Fruit fly (Drosophila melanogaster) whole organism, adult: ENCODE measurements around the gene Sfp24Bb.

Source experiments
- CG11617 ChIP-seq: fragments of 200-800 bp; sonication (Bioruptor generic); optimal IDR thresholded peaks from 2 replicates; lab custom pipeline; 2017; ENCODE audit warnings: mild to moderate bottlenecking, missing biosample characterization, missing genetic modification reagents, missing genetic modification characterization
- CG14711 ChIP-seq: fragments of 200-800 bp; sonication (Bioruptor generic); optimal IDR thresholded peaks from 2 replicates; lab custom pipeline; 2018; ENCODE audit warnings: missing biosample characterization, mild to moderate bottlenecking, missing genetic modification characterization, moderate library complexity
- CG33017 ChIP-seq: fragments of 200-800 bp; sonication (Bioruptor generic); optimal IDR thresholded peaks from 2 replicates; lab custom pipeline; 2018; ENCODE audit warnings: missing biosample characterization, mild to moderate bottlenecking, missing genetic modification characterization, moderate library complexity
- CG5204 ChIP-seq: fragments of 200-800 bp; sonication (Bioruptor generic); optimal IDR thresholded peaks from 2 replicates; lab custom pipeline; 2016; ENCODE audit warnings: missing biosample characterization, missing genetic modification characterization
- CG7045 ChIP-seq: fragments of 200-800 bp; sonication (Bioruptor generic); optimal IDR thresholded peaks from 2 replicates; lab custom pipeline; 2017; ENCODE audit warnings: missing biosample characterization, mild to moderate bottlenecking, missing genetic modification characterization
- Clk ChIP-seq: fragments of 200-800 bp; sonication (Bioruptor generic); optimal IDR thresholded peaks from 2 replicates; lab custom pipeline; 2017; ENCODE audit warnings: missing biosample characterization, missing genetic modification characterization
- Crg-1 ChIP-seq: fragments of 200-800 bp; sonication (Bioruptor generic); optimal IDR thresholded peaks from 2 replicates; lab custom pipeline; 2016; ENCODE audit warnings: missing biosample characterization, missing genetic modification characterization
- Hr96 ChIP-seq: fragments of 200-800 bp; sonication (Bioruptor generic); optimal IDR thresholded peaks from 2 replicates; lab custom pipeline; 2016; ENCODE audit warnings: missing biosample characterization, missing genetic modification characterization
- Mnt ChIP-seq: fragments of 200-800 bp; sonication (Bioruptor generic); optimal IDR thresholded peaks from 2 replicates; lab custom pipeline; 2016; ENCODE audit warnings: missing biosample characterization, mild to moderate bottlenecking, missing genetic modification characterization
- cic ChIP-seq: fragments of 200-800 bp; sonication (Bioruptor generic); optimal IDR thresholded peaks from 2 replicates; lab custom pipeline; 2017; ENCODE audit warnings: missing biosample characterization, mild to moderate bottlenecking, missing genetic modification characterization, moderate library complexity
- cnc ChIP-seq, 2 experiments: fragments of >200 bp; optimal IDR thresholded peaks; 2 replicates each; lab custom pipeline; 2017
- kay ChIP-seq: fragments of 200-800 bp; sonication (Bioruptor generic); peaks from one replicate; lab custom pipeline; 2016; ENCODE audit warnings: missing biosample characterization, missing genetic modification characterization, borderline replicate concordance
- pad ChIP-seq: fragments of 200-800 bp; sonication (Bioruptor generic); optimal IDR thresholded peaks from 3 replicates; lab custom pipeline; 2017; ENCODE audit warnings: missing biosample characterization, missing genetic modification characterization, mild to moderate bottlenecking, moderate library complexity, missing genetic modification reagents
- tj ChIP-seq: fragments of 200-800 bp; sonication (Bioruptor generic); optimal IDR thresholded peaks from 3 replicates; lab custom pipeline; 2017; ENCODE audit warnings: missing biosample characterization, mild to moderate bottlenecking, missing genetic modification characterization, moderate library complexity
- toe ChIP-seq: fragments of 200-800 bp; sonication (Bioruptor generic); optimal IDR thresholded peaks from 2 replicates; lab custom pipeline; 2016; ENCODE audit warnings: missing biosample characterization, missing genetic modification characterization

The Sfp24Bb gene

dm6 chr2L:3624784-3625183 lies 44.8 kb downstream of the Sfp24Bb start:
- TF ChIP-seq Clk (GFP tag; lab: Kevin White, UChicago) (no peak), cic (GFP tag; lab: Kevin White, UChicago) (no peak), cnc (optimal IDR thresholded peaks at IDR 0.05; lab: Kevin White, UChicago) (no peak), Hr96 (no peak), CG14711 (tag; lab: Kevin White, UChicago) (no peak)

- TF ChIP-seq pad (GFP tag; lab: Kevin White, UChicago) (no peak), CG7045 (no peak), Crg-1 (no peak), CG11617 (no peak), Clk (GFP tag; lab: Kevin White, UChicago) (no peak), Mnt (GFP tag; lab: Kevin White, UChicago) (no peak), kay (no peak), cic (GFP tag; lab: Kevin White, UChicago) (no peak), tj (GFP tag; lab: Kevin White, UChicago) (no peak), Hr96 (no peak), CG5204 (GFP tag; lab: Kevin White, UChicago) (no peak), toe (GFP tag; lab: Kevin White, UChicago) (no peak), CG33017 (tag; lab: Kevin White, UChicago) (no peak)
Measured at dm6 chr2L:3621604-3622003, 48.0 kb downstream of the Sfp24Bb start, which contains the start of gene CG15418. TSS of gene CG15418 (minus strand) at chr2L:3621704.
